Worm (Caenorhabditis elegans) whole organism, midembryonic: ENCODE measurements around the gene D2096.9.

Source experiments
- T22C8.4 ChIP-seq: fragments of 200-800 bp; sonication (Bioruptor generic); IDR thresholded peaks from 2 replicates; pipeline ENCODE4 v1.3.6; 2022; ENCODE audit warnings: missing genetic modification characterization, missing compliant biosample characterization
- cog-1 ChIP-seq: sonication (generic microtip); optimal IDR thresholded peaks from 2 replicates; lab custom pipeline; 2016; ENCODE audit warnings: missing genetic modification characterization, missing compliant biosample characterization
- flt-1 ChIP-seq: fragments of 200-800 bp; sonication (Bioruptor generic); IDR thresholded peaks from 2 replicates; pipeline ENCODE4 v1.3.6; 2022; ENCODE audit warnings: missing genetic modification characterization, missing compliant biosample characterization
- klf-2 ChIP-seq: fragments of 200-800 bp; sonication (Bioruptor generic); conservative IDR thresholded peaks from 2 replicates; pipeline ENCODE4 v1.3.6; 2022; ENCODE audit warnings: missing genetic modification reagents, missing genetic modification characterization, missing compliant biosample characterization
- med-1 ChIP-seq: sonication (generic microtip); optimal IDR thresholded peaks from 2 replicates; lab custom pipeline; 2017; ENCODE audit warnings: missing genetic modification characterization, mild to moderate bottlenecking, missing compliant biosample characterization, antibody characterized with exemption, missing genetic modification reagents; ENCODE audit not compliant: insufficient read depth
- ref-1 ChIP-seq: fragments of 200-800 bp; sonication (Bioruptor generic); conservative IDR thresholded peaks from 2 replicates; pipeline ENCODE4 v1.3.6; 2022; ENCODE audit warnings: missing genetic modification reagents, missing genetic modification characterization, missing compliant biosample characterization
- tab-1 ChIP-seq: fragments of 200-800 bp; sonication (Bioruptor generic); IDR thresholded peaks from 2 replicates; pipeline ENCODE4 v1.3.6; 2022; ENCODE audit warnings: missing genetic modification characterization, missing compliant biosample characterization
- ztf-23 ChIP-seq: fragments of 200-800 bp; sonication (Bioruptor generic); IDR thresholded peaks from 2 replicates; pipeline ENCODE4 v1.3.6; 2022; ENCODE audit warnings: missing genetic modification reagents, missing genetic modification characterization, missing compliant biosample characterization
- ztf-29 ChIP-seq: fragments of 200-800 bp; sonication (Bioruptor generic); IDR thresholded peaks from 2 replicates; pipeline ENCODE4 v1.3.6; 2022; ENCODE audit warnings: missing genetic modification reagents, missing genetic modification characterization, missing compliant biosample characterization

Gene D2096.9

DNA sequence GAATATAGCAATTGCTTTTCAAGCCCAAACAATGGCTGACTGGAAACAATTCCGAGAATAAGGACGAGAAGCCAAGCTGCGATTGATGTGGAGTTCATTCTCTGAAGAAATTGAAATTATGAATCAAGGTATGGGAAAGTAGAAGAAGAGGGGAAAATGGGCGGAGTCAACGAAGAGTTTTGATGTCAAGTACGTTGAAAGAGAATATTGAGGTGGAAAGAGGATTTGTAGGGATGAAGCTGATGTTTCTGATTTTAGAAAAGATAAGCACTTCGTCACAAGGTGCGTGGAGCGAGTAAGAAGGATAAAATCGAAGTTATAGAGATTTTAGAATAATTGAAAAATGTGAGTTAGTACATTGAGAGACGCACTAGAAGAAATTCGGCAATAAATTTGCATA lies at the start of gene D2096.9:
Gene D2096.9 (minus strand): TSS at position 101 of the 400 bp plus-strand sequence.
- TF ChIP-seq ztf-29 (GFP tag; lab: Robert Waterston, UW) (no peak), ztf-23 (GFP tag; lab: Robert Waterston, UW) (no peak), ref-1 (GFP tag; lab: Robert Waterston, UW) (no peak), flt-1 (GFP tag; lab: Robert Waterston, UW) (no peak), klf-2 (GFP tag; lab: Robert Waterston, UW) (no peak), cog-1 (no peak), tab-1 (no peak), med-1 (GFP tag; lab: Kevin White, UChicago) (no peak), T22C8.4 (GFP tag; lab: Robert Waterston, UW) (no peak)

DNA sequence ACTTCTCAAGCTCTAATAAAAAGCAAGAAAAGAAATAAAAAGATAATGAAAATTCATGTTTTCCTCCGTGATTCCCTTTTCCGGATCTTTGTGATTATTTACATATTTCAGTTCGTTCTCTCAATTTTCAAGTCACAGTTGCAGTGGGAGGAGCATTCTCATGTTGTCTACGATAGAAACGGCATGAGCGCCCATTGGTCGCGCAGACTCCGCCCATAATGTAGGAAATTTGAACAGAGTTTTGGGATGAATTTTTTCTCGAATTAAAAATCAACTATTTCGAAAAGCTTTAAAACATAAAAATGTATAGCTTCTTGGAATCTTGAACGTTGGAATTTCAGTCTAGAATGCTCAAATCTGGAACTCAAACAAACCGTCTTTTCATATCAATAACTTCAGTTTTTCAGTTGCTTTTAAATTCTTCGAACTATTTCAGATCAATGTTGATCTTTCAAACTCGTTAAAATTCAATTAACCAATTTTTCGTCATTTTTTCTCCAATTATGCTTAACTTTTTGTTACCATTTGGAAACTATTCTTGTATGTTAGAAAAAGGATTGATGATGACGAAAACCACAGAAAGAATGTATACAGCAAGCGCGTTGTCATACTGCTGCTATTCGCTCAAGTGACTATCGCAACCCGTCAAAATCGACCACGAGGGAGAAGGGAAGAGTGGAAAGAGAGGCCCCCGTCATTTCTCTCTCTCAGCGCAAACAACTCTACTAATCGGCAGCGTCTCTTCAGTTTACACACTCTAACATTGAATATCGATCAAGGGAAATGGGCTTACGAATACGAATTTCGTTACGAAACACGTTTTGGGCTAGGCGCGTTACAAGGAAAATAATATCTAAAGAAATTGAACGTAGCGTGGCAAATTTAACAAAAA lies 49.2 kb upstream of the D2096.9 start:
- TF ChIP-seq T22C8.4 (GFP tag; lab: Robert Waterston, UW) (peak; percentile 86), ztf-23 (GFP tag; lab: Robert Waterston, UW) (peak; percentile 35; the same call in 1 of the 2 replicates), ztf-29 (GFP tag; lab: Robert Waterston, UW) (peak; percentile 86), flt-1 (GFP tag; lab: Robert Waterston, UW) (peak; percentile 83), klf-2 (GFP tag; lab: Robert Waterston, UW) (no peak), med-1 (GFP tag; lab: Kevin White, UChicago) (no peak)

DNA sequence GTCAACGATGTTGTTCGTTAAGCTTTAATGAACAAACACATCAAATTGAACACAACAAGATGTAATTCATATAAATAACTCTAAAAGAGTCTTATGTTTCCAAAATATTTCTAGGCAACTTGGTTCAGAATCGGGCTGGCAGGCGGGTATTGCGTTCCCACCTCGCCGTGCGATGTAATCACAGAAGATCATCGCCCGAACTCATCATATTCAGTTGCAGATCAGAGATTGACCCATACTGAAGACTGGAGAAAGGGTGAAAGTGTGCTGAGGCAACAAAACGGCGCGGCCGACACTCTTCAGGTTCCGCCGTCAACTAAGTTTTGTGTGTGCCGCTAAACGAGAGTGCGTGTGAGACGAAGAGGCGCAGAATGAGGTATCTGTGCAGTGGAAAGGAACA lies 45.9 kb upstream of the D2096.9 start:
- no peak for TF ChIP-seq med-1 (GFP tag; lab: Kevin White, UChicago)
- no peak for TF ChIP-seq T22C8.4 (GFP tag; lab: Robert Waterston, UW)
- 0 out of 2 replicates have a peak, but pooled peaks have one; percentile 74 for TF ChIP-seq tab-1
- peak; percentile 76 for TF ChIP-seq flt-1 (GFP tag; lab: Robert Waterston, UW)
- no peak for TF ChIP-seq klf-2 (GFP tag; lab: Robert Waterston, UW)
- TF ChIP-seq ztf-29 (GFP tag; lab: Robert Waterston, UW): no peak
- no peak for TF ChIP-seq ref-1 (GFP tag; lab: Robert Waterston, UW)
- 0 out of 2 replicates have a peak, but pooled peaks have one; percentile 22 for TF ChIP-seq ztf-23 (GFP tag; lab: Robert Waterston, UW)
- peak; percentile 43 for TF ChIP-seq cog-1

DNA sequence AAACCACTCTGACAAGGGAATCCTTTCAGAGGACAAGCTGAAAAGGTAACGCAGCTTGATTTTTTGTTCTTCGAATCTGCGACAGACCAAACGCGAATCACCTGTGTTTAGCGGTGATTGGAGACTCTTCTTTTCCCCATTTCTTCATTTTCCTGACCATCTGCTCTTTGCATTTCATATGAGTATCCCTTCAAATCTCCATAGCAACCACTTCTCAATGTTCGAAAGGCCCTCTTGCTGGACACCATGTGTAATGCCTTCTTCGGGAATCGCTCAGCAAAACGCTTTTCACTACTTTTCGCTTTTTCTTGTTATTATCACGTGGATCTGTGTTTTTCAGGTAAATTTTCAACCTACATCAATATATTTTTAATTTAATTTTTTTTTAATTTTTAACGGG lies 43.9 kb upstream of the D2096.9 start, which contains the start of the genes T26A8.3 and tmem-231:
Gene T26A8.3 (minus strand): TSS at position 101 of the 400 bp plus-strand sequence.
Gene tmem-231 (plus strand): TSS at position 249 of the 400 bp plus-strand sequence.
- TF ChIP-seq klf-2 (GFP tag; lab: Robert Waterston, UW): no peak
- TF ChIP-seq tab-1: no peak
- no peak for TF ChIP-seq ztf-23 (GFP tag; lab: Robert Waterston, UW)
- no peak for TF ChIP-seq ztf-29 (GFP tag; lab: Robert Waterston, UW)
- no peak for TF ChIP-seq cog-1
- TF ChIP-seq T22C8.4 (GFP tag; lab: Robert Waterston, UW): no peak
- TF ChIP-seq flt-1 (GFP tag; lab: Robert Waterston, UW): no peak
- no peak for TF ChIP-seq med-1 (GFP tag; lab: Kevin White, UChicago)
- no peak for TF ChIP-seq ref-1 (GFP tag; lab: Robert Waterston, UW)

DNA sequence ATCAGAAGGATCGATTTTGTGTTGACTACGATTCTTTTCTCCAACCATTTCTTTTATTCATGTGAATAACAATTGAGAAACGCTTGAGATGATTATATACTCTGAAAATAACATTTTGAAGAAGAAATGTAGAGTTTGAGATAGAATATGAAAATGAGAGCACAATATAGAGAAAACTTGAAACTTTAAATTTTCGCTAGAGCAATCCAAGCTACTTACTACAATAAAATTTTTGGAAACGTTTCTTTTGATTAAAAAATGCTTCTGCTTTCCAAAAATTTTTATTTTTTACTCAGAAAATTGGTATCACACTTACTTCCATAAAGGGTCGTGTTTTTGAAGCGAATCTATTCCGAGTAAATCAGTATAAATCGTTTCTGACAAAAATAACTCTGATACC lies 38.4 kb upstream of the D2096.9 start, which contains the start of gene M116.5:
Gene M116.5 (minus strand): TSS at position 101 of the 400 bp plus-strand sequence.
- TF ChIP-seq tab-1 (no peak), med-1 (GFP tag; lab: Kevin White, UChicago) (no peak), T22C8.4 (GFP tag; lab: Robert Waterston, UW) (no peak), cog-1 (no peak), klf-2 (GFP tag; lab: Robert Waterston, UW) (no peak), flt-1 (GFP tag; lab: Robert Waterston, UW) (no peak), ztf-23 (GFP tag; lab: Robert Waterston, UW) (no peak), ref-1 (GFP tag; lab: Robert Waterston, UW) (no peak), ztf-29 (GFP tag; lab: Robert Waterston, UW) (no peak)

DNA sequence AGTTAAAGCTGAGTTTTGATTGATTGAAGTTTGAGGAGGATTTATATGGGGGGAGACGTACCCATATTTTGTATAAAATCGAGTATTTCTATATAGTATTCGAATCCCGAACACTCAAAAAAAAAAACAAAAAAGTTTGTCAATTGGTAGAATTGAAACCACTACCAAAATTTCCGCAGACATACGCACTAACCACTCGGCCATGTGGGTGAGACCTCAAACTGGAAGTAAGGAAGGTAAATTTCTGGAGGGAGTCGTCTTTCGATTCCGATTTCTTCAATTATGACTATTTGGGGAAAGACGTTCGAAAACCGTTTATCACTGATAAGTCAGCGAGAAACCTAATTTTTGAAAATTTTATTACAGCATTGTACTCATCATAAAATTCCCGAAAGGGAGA lies 29.9 kb upstream of the D2096.9 start:
- TF ChIP-seq ref-1 (GFP tag; lab: Robert Waterston, UW) (peak; percentile 54; the same call in 1 of the 2 replicates), flt-1 (GFP tag; lab: Robert Waterston, UW) (peak; percentile 73), tab-1 (peak; percentile 31; the same call in 1 of the 2 replicates), ztf-23 (GFP tag; lab: Robert Waterston, UW) (0 out of 2 replicates have a peak, but pooled peaks have one; percentile 56), T22C8.4 (GFP tag; lab: Robert Waterston, UW) (peak; percentile 53; the same call in 1 of the 2 replicates)

DNA sequence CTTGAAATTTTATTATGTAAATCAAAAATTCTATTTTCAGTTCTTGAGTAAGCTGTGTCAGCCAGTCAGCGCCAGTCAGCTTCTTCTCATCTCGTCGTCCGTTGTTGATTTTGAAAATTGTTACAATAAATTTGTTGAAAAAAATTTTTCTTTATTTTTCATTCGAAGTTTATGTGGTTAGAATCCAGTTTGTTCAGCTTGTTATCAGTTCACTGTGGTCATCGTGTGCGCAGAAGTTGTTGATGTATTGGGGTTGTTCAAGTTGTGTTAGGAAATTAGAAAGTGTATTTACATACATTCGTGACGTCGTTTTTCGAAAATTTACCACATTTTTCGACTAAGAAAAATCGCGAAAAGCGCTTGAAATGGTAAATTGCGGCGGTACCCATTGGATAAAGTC lies 15.2 kb upstream of the D2096.9 start:
- no peak for TF ChIP-seq tab-1
- TF ChIP-seq flt-1 (GFP tag; lab: Robert Waterston, UW): no peak
- no peak for TF ChIP-seq ztf-23 (GFP tag; lab: Robert Waterston, UW)
- no peak for TF ChIP-seq T22C8.4 (GFP tag; lab: Robert Waterston, UW)
- TF ChIP-seq ztf-29 (GFP tag; lab: Robert Waterston, UW): no peak
- no peak for TF ChIP-seq med-1 (GFP tag; lab: Kevin White, UChicago)

DNA sequence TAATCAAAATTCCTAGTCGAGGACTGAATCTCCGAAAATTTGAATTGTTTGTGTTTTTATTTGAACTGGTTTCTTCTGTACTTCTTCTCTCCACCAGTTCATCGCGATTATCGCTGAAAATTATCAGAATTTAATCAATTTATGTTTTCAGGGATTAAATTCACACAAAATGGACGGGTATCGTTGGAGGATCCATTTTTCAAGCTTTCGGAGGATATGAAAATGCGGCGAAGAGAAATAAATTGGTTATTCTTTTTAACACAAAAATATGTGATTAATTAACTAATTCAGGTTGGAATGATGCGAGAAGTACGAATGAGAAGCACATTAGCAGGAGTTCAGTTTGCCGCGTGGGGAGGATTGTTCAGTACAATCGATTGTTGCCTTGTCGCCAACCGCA lies 13.8 kb upstream of the D2096.9 start, which contains the start of gene timm-17B.2:
Gene timm-17B.2 (plus strand): TSS at position 301 of the 400 bp plus-strand sequence.
- no peak for TF ChIP-seq klf-2 (GFP tag; lab: Robert Waterston, UW)
- TF ChIP-seq med-1 (GFP tag; lab: Kevin White, UChicago): no peak
- no peak for TF ChIP-seq ztf-29 (GFP tag; lab: Robert Waterston, UW)
- no peak for TF ChIP-seq flt-1 (GFP tag; lab: Robert Waterston, UW)
- TF ChIP-seq T22C8.4 (GFP tag; lab: Robert Waterston, UW): no peak
- no peak for TF ChIP-seq tab-1
- no peak for TF ChIP-seq cog-1
- TF ChIP-seq ztf-23 (GFP tag; lab: Robert Waterston, UW): no peak
- no peak for TF ChIP-seq ref-1 (GFP tag; lab: Robert Waterston, UW)
